Worm (Caenorhabditis elegans): ENCODE measurements around the gene Y73F8A.36.

ce11 chrIV:15234943-15235605 lies 10.7 kb upstream of the Y73F8A.36 start, which contains the start of gene pkd-2:
- TF ChIP-seq lsy-2 (tag; optimal IDR thresholded peaks at IDR 0.05) = no peak
- TF ChIP-seq ztf-11 (tag; optimal IDR thresholded peaks at IDR 0.05) = no peak
- TF ChIP-seq nhr-12 (tag; optimal IDR thresholded peaks at IDR 0.05) = no peak
- no peak for TF ChIP-seq mdl-1 (tag; optimal IDR thresholded peaks at IDR 0.05)
- no peak for TF ChIP-seq R02D3.7 (tag; optimal IDR thresholded peaks at IDR 0.05)
- TF ChIP-seq nhr-11 (tag; optimal IDR thresholded peaks at IDR 0.05) = no peak
- TF ChIP-seq snpc-4 (tag; optimal IDR thresholded peaks at IDR 0.05) = no peak
- no peak for TF ChIP-seq sma-3 (GFP tag; optimal IDR thresholded peaks at IDR 0.05)
- no peak for TF ChIP-seq alr-1 (tag; optimal IDR thresholded peaks at IDR 0.05)

Data from whole organism, L2 larva.